Fruit fly (Drosophila melanogaster) whole organism, wandering third instar larva: Measurements from ENCODE around the gene Atg4b.

Experiments used
- Abd-B ChIP-seq: fragments of >200 bp; optimal IDR thresholded peaks from 2 replicates; lab custom pipeline; 2017; ENCODE audit warnings: missing biosample characterization, missing genetic modification characterization
- CG32264 ChIP-seq: fragments of 200-800 bp; sonication (Bioruptor generic); optimal IDR thresholded peaks from 2 replicates; lab custom pipeline; 2016; ENCODE audit warnings: missing biosample characterization, missing genetic modification characterization
- CrebA ChIP-seq: fragments of 200-800 bp; sonication (Bioruptor generic); optimal IDR thresholded peaks from 2 replicates; lab custom pipeline; 2016; ENCODE audit warnings: missing biosample characterization, mild to moderate bottlenecking, missing genetic modification characterization, borderline replicate concordance
- Dfd ChIP-seq: fragments of >200 bp; optimal IDR thresholded peaks from 2 replicates; lab custom pipeline; 2017; ENCODE audit warnings: missing biosample characterization, missing genetic modification characterization
- Dif ChIP-seq: fragments of 200-275, 200-300 bp; sonication (Bioruptor generic); optimal IDR thresholded peaks from 2 replicates; lab custom pipeline; 2018; ENCODE audit warnings: missing biosample characterization, missing genetic modification characterization; ENCODE audit not compliant: partially characterized antibody
- GATAd ChIP-seq: sonication (Bioruptor generic); optimal IDR thresholded peaks from 2 replicates; lab custom pipeline; 2016; ENCODE audit warnings: missing biosample characterization, missing genetic modification characterization
- HLH106 ChIP-seq: fragments of 200-800 bp; optimal IDR thresholded peaks from 3 replicates; lab custom pipeline; 2019; ENCODE audit warnings: missing biosample characterization, mild to moderate bottlenecking, missing genetic modification characterization, moderate library complexity
- Hnf4 ChIP-seq: fragments of 200-800 bp; sonication (Bioruptor generic); optimal IDR thresholded peaks from 2 replicates; lab custom pipeline; 2016; ENCODE audit warnings: missing biosample characterization, mild to moderate bottlenecking, missing genetic modification characterization
- Hr78 ChIP-seq: fragments of >200 bp; optimal IDR thresholded peaks from 2 replicates; lab custom pipeline; 2017; ENCODE audit warnings: missing biosample characterization, missing genetic modification characterization
- Hr83 ChIP-seq: fragments of 200-300 bp; sonication (Bioruptor generic); optimal IDR thresholded peaks from 2 replicates; lab custom pipeline; 2016; ENCODE audit warnings: missing biosample characterization, mild to moderate bottlenecking, missing genetic modification characterization, moderate library complexity; ENCODE audit not compliant: poor library complexity, severe bottlenecking
- Jra ChIP-seq: sonication (Bioruptor generic); optimal IDR thresholded peaks from 2 replicates; lab custom pipeline; 2016; ENCODE audit warnings: missing biosample characterization, missing genetic modification characterization
- Myc ChIP-seq: fragments of >200 bp; optimal IDR thresholded peaks from 2 replicates; lab custom pipeline; 2017
- N ChIP-seq: fragments of >200 bp; optimal IDR thresholded peaks from 2 replicates; lab custom pipeline; 2018; ENCODE audit warnings: missing biosample characterization, missing external identifiers, missing genetic modification characterization
- Rel ChIP-seq, 2 experiments: fragments of 200-800 bp; sonication (Bioruptor generic) in 1 of 2; optimal IDR thresholded peaks; 2 replicates in 1 of 2; 3 replicates in 1 of 2; lab custom pipeline; 2016 to 2019; ENCODE audit warnings: mild to moderate bottlenecking in 2 of 2, missing biosample characterization in 2 of 2, missing genetic modification characterization in 2 of 2, moderate library complexity in 1 of 2
- Sp1 ChIP-seq: fragments of 200-800 bp; sonication (Bioruptor generic); optimal IDR thresholded peaks from 3 replicates; lab custom pipeline; 2019; ENCODE audit warnings: missing biosample characterization, mild to moderate bottlenecking, missing genetic modification characterization, moderate library complexity
- Vsx2 ChIP-seq: fragments of 200-300, 225-300 bp; sonication (Bioruptor generic); optimal IDR thresholded peaks from 2 replicates; lab custom pipeline; 2018; ENCODE audit warnings: missing biosample characterization, missing genetic modification characterization; ENCODE audit not compliant: partially characterized antibody
- brk ChIP-seq: fragments of 200-800 bp; sonication (Bioruptor generic); optimal IDR thresholded peaks from 2 replicates; lab custom pipeline; 2016; ENCODE audit warnings: missing biosample characterization, mild to moderate bottlenecking, missing genetic modification characterization
- dl ChIP-seq, 2 experiments: fragments of 175-275, 200-275 bp in 1 of 2; fragments of 200-275 bp in 1 of 2; sonication (Bioruptor generic); optimal IDR thresholded peaks; lab custom pipeline; 2018; ENCODE audit warnings: mild to moderate bottlenecking in 2 of 2, missing biosample characterization in 2 of 2, missing genetic modification characterization in 2 of 2, moderate library complexity in 2 of 2; ENCODE audit not compliant: partially characterized antibody in 2 of 2, insufficient read depth in 1 of 2
- dmrt93B ChIP-seq: fragments of 200-800 bp; sonication (Bioruptor generic); optimal IDR thresholded peaks from 2 replicates; lab custom pipeline; 2018; ENCODE audit warnings: missing biosample characterization, mild to moderate bottlenecking, missing genetic modification characterization
- dsf ChIP-seq: sonication (Bioruptor generic); optimal IDR thresholded peaks from 2 replicates; lab custom pipeline; 2016; ENCODE audit warnings: missing biosample characterization, missing genetic modification characterization, borderline replicate concordance
- foxo ChIP-seq, 2 experiments: fragments of 200-800 bp; sonication (Bioruptor generic); optimal IDR thresholded peaks; 2 replicates in 1 of 2; 3 replicates in 1 of 2; lab custom pipeline; 2016 to 2017; ENCODE audit warnings: missing biosample characterization in 2 of 2, missing genetic modification characterization in 2 of 2
- fru ChIP-seq: fragments of 200-800 bp; sonication (Bioruptor generic); optimal IDR thresholded peaks from 3 replicates; lab custom pipeline; 2016; ENCODE audit warnings: missing biosample characterization, mild to moderate bottlenecking, missing genetic modification characterization
- h ChIP-seq: fragments of 200-800 bp; sonication (Bioruptor generic); optimal IDR thresholded peaks from 3 replicates; lab custom pipeline; 2016; ENCODE audit warnings: missing biosample characterization, mild to moderate bottlenecking, missing genetic modification characterization
- jim ChIP-seq: fragments of 175-275, 200-325 bp; sonication (Bioruptor generic); optimal IDR thresholded peaks from 2 replicates; lab custom pipeline; 2016; ENCODE audit warnings: missing biosample characterization, mild to moderate bottlenecking, missing genetic modification characterization
- lola ChIP-seq: fragments of >200 bp; optimal IDR thresholded peaks from 2 replicates; lab custom pipeline; 2017; ENCODE audit warnings: missing biosample characterization, missing genetic modification characterization
- pan ChIP-seq: fragments of >200 bp; optimal IDR thresholded peaks from 2 replicates; lab custom pipeline; 2017
- psq ChIP-seq: fragments of 200-800 bp; sonication (Bioruptor generic); optimal IDR thresholded peaks from 3 replicates; lab custom pipeline; 2017; ENCODE audit warnings: missing biosample characterization, mild to moderate bottlenecking, missing genetic modification characterization, moderate library complexity
- rgr ChIP-seq: fragments of 200-800 bp; sonication (Bioruptor generic); optimal IDR thresholded peaks from 3 replicates; lab custom pipeline; 2016; ENCODE audit warnings: missing biosample characterization, mild to moderate bottlenecking, missing genetic modification characterization
- sage ChIP-seq: fragments of 200-800 bp; sonication (Bioruptor generic); optimal IDR thresholded peaks from 2 replicates; lab custom pipeline; 2016; ENCODE audit warnings: missing biosample characterization, mild to moderate bottlenecking, missing genetic modification characterization
- sv ChIP-seq: fragments of 200-800 bp; sonication (Bioruptor generic); optimal IDR thresholded peaks from 3 replicates; lab custom pipeline; 2016; ENCODE audit warnings: missing biosample characterization, missing genetic modification characterization
- tai ChIP-seq: sonication (Bioruptor generic); optimal IDR thresholded peaks from 2 replicates; lab custom pipeline; 2016; ENCODE audit warnings: missing biosample characterization, missing genetic modification characterization
- usp ChIP-seq: fragments of >200 bp; optimal IDR thresholded peaks from 2 replicates; lab custom pipeline; 2017; ENCODE audit warnings: missing biosample characterization, missing genetic modification characterization
- woc ChIP-seq: sonication (Bioruptor generic); optimal IDR thresholded peaks from 2 replicates; lab custom pipeline; 2016; ENCODE audit warnings: missing biosample characterization, mild to moderate bottlenecking, missing genetic modification characterization

The Atg4b gene

dm6 chr3R:15319912-15320746, 36.6 kb downstream of the Atg4b start, which contains the start of the genes CG6276 and CG44040 (continued):
- peak; percentile 69 for TF ChIP-seq rgr (GFP tag; lab: Kevin White, UChicago)
- peak; percentile 58 for TF ChIP-seq fru (GFP tag; lab: Kevin White, UChicago)

dm6 chr3R:15316326-15316725, 40.4 kb downstream of the Atg4b start, which contains the start of gene CG14866:
Gene CG14866 (plus strand): TSS chr3R:15316471.
- TF ChIP-seq CrebA (GFP tag; lab: Kevin White, UChicago) (no peak), CG32264 (GFP tag; lab: Kevin White, UChicago) (no peak), Myc (no peak), Dfd (GFP tag; lab: Kevin White, UChicago) (no peak), Abd-B (GFP tag; lab: Kevin White, UChicago) (no peak), pan (lab: Kevin White, UChicago) (no peak), sage (GFP tag; lab: Kevin White, UChicago) (no peak), jim (GFP tag; lab: Kevin White, UChicago) (no peak), dsf (no peak), h (GFP tag; lab: Kevin White, UChicago) (no peak), Jra (GFP tag; lab: Kevin White, UChicago) (no peak), Hnf4 (GFP tag; lab: Kevin White, UChicago) (no peak), Dif (GFP tag; lab: Kevin White, UChicago) (no peak), lola (GFP tag; lab: Kevin White, UChicago) (no peak), foxo (GFP tag; optimal IDR thresholded peaks at IDR 0.05; lab: Kevin White, UChicago) (no peak), woc (no peak), dl (GFP tag; optimal IDR thresholded peaks at IDR 0.05; lab: Kevin White, UChicago; ENCODE audit: insufficient read depth in 1 of 2, partially characterized antibody in 2 of 2) (no peak), brk (GFP tag; lab: Kevin White, UChicago) (no peak), sv (GFP tag; lab: Kevin White, UChicago) (no peak), HLH106 (no peak)

dm6 chr3R:15313836-15314235, 42.9 kb downstream of the Atg4b start:
- TF ChIP-seq Vsx2 (GFP tag; lab: Kevin White, UChicago) (no peak), Myc (no peak), foxo (GFP tag; optimal IDR thresholded peaks at IDR 0.05; lab: Kevin White, UChicago) (no peak), Jra (GFP tag; lab: Kevin White, UChicago) (no peak), tai (no peak), sv (GFP tag; lab: Kevin White, UChicago) (no peak), sage (GFP tag; lab: Kevin White, UChicago) (no peak), brk (GFP tag; lab: Kevin White, UChicago) (no peak), HLH106 (no peak)

dm6 chr3R:15310695-15311094, 46.0 kb downstream of the Atg4b start:
- TF ChIP-seq Vsx2 (GFP tag; lab: Kevin White, UChicago) (no peak), foxo (GFP tag; optimal IDR thresholded peaks at IDR 0.05; lab: Kevin White, UChicago) (no peak), Rel (GFP tag; optimal IDR thresholded peaks at IDR 0.05; lab: Kevin White, UChicago) (no peak), Rel (tag; optimal IDR thresholded peaks at IDR 0.05; lab: Kevin White, UChicago) (no peak), Sp1 (GFP tag; lab: Kevin White, UChicago) (no peak), GATAd (no peak), CrebA (GFP tag; lab: Kevin White, UChicago) (no peak), N (GFP tag; lab: Kevin White, UChicago) (no peak), dmrt93B (GFP tag; lab: Kevin White, UChicago) (no peak), Hr83 (GFP tag; lab: Kevin White, UChicago) (no peak), lola (GFP tag; lab: Kevin White, UChicago) (no peak), usp (GFP tag; lab: Kevin White, UChicago) (no peak), Hr78 (GFP tag; lab: Kevin White, UChicago) (no peak), psq (GFP tag; lab: Kevin White, UChicago) (no peak), Dif (GFP tag; lab: Kevin White, UChicago) (no peak), Hnf4 (GFP tag; lab: Kevin White, UChicago) (no peak), CG32264 (GFP tag; lab: Kevin White, UChicago) (no peak)
